Fruit fly (Drosophila melanogaster): Measurements from ENCODE around the gene dally.

dally gene

DNA sequence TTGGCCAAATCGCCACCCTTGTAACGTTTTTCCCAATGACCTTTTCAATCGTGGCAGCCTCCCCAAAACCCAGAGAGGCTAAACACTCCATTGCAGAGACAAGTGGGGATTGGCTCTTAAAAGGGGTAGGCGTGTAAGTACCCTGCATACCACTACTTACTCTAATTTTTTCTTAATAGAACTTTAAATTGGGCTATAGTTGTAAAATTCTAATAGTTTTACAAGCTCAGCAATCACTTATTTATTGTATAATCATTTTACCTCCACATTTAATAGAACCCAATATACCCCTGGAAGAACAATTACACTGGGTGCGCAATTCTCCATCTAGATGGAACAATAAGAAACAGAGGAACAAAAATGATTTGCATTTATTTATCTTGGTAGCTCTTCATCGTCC lies 14.5 kb downstream of the dally start:
- no peak for TF ChIP-seq Myc (optimal IDR thresholded peaks at IDR 0.05)
- TF ChIP-seq insv (optimal IDR thresholded peaks at IDR 0.05), result no peak
- TF ChIP-seq h (optimal IDR thresholded peaks at IDR 0.05), result no peak
- no peak for TF ChIP-seq psq (optimal IDR thresholded peaks at IDR 0.05)
- TF ChIP-seq ttk (optimal IDR thresholded peaks at IDR 0.05), result no peak
- no peak for TF ChIP-seq Sin3A (optimal IDR thresholded peaks at IDR 0.05)

DNA sequence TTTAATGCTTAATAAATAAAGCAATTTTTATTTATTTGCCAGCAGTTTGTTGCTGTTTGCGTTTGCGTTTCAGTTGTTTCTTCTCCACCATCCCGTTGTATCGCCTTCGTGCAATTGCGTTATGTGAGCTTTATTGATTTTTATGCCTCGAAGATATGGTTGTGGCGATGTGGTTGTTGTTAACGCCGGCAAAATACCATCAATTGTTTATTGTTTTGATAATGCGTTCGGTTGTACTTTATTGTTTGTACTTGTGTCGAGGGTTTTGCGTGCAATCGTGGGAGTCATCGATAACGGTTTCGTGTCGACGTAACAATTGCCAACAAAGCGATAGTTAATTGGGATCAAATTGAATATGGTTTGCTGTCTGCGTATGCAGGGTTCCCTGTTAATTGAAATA lies 15.1 kb downstream of the dally start:
- TF ChIP-seq Sin3A (optimal IDR thresholded peaks at IDR 0.05) (no peak), insv (optimal IDR thresholded peaks at IDR 0.05) (no peak), Myc (optimal IDR thresholded peaks at IDR 0.05) (no peak), h (optimal IDR thresholded peaks at IDR 0.05) (no peak), psq (optimal IDR thresholded peaks at IDR 0.05) (no peak), ttk (optimal IDR thresholded peaks at IDR 0.05) (no peak)

DNA sequence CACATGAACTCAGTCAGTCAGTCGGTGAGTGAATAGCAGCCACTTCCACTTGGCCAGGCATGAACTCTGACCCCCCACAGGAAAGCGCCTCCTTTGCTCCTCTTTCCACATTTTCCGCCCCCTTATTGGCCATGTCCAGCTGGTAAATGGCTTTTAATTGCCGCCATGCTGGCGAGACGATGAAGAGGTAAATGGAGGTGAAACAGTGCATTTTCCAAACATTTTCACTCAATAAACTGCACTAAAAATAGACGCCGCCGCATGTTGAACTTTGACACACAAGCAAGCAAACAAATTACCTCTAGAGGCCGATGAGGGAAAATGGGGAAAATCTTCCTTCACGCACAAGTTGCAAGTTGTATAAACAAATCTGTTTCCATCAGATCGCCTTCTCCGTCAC lies 22.5 kb downstream of the dally start:
- TF ChIP-seq Myc (optimal IDR thresholded peaks at IDR 0.05) (no peak), h (optimal IDR thresholded peaks at IDR 0.05) (no peak), Sin3A (optimal IDR thresholded peaks at IDR 0.05) (no peak), insv (optimal IDR thresholded peaks at IDR 0.05) (no peak), psq (optimal IDR thresholded peaks at IDR 0.05) (no peak), ttk (optimal IDR thresholded peaks at IDR 0.05) (no peak)

DNA sequence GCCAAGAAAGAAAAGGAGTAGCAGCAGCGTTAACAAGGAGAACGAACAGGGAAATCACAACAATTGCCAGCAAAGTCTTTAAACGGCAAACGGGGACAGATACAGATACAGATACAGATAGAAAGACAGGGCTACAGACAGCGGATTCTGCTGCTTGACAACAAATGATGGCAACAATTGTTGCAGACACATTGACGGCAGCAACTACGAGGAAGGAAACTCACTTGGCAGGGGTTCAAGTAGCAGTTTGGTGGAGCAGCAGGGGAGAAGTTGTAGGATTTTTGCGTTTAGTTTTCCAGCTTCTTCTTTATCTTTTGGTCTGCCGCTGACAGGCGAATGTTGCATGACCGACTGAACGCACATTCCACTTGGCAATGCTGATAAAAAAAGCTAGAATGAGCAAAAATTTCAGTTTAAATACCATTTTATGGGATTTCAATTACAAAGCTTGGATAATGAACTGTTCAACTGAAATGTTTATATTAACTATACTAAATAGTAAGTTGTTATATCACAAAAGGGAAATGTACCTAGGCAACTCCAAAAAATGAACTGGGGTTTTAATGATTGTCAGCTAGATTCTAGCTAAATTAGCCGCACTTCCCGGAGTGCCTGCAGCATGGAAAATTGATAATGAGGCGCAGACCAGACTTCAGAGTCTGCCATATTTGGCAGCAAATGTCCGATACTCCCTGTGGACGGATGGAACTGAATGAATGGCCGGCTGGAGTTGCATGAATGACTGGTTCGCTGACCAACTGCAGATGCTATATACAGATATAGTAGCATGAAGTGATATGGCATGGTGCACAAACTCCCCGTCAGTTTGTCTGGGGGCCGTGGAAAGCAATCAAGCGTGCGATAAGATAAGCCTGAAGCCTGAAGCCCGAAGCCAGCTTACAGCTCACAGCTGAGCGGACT lies 23.7 kb downstream of the dally start:
- no peak for TF ChIP-seq psq (optimal IDR thresholded peaks at IDR 0.05)
- no peak for TF ChIP-seq ttk (optimal IDR thresholded peaks at IDR 0.05)
- TF ChIP-seq h (optimal IDR thresholded peaks at IDR 0.05), result no peak
- TF ChIP-seq Sin3A (optimal IDR thresholded peaks at IDR 0.05), result no peak
- no peak for TF ChIP-seq Myc (optimal IDR thresholded peaks at IDR 0.05)
- no peak for TF ChIP-seq insv (optimal IDR thresholded peaks at IDR 0.05)

DNA sequence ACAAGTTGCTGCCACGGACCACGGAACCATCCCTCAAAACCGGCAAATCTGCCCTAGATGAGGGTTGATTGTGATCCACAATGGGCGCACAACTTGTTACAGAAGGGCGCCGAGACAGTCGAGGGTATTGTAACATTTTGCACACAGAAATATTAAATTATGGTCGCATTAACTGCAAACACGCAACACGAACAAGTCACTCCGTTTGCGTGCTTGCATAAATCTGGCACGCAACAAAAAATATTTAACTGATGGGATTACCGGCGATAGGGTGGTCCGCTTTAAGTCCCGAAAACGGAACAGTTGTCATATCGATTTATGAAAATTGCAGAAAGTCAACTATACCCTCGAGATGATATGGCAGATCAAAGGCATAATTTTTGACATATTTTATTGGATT lies 24.6 kb downstream of the dally start:
- TF ChIP-seq psq (optimal IDR thresholded peaks at IDR 0.05) (no peak), insv (optimal IDR thresholded peaks at IDR 0.05) (no peak), ttk (optimal IDR thresholded peaks at IDR 0.05) (no peak), h (optimal IDR thresholded peaks at IDR 0.05) (no peak), Myc (optimal IDR thresholded peaks at IDR 0.05) (no peak), Sin3A (optimal IDR thresholded peaks at IDR 0.05) (no peak)

DNA sequence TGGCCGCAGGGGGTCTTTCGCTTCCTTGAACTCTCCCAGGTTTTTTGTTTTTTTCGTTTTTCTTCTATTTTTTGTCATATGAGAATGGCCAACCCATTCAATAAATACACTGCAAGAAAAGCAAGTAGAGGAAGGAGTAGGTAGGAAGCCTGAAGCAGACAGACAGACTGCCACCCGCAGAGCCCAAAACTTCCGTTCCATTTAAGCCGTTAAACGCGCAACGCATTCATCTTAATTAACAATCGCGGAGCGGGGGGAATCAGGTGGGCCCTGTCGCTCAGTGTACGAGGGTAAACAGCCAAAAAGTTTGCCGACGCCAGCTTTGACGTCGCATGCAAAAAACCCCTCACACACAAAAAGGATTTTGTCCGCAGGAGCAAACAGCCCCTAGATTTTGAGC lies 25.6 kb downstream of the dally start:
- no peak for TF ChIP-seq ttk (optimal IDR thresholded peaks at IDR 0.05)
- no peak for TF ChIP-seq h (optimal IDR thresholded peaks at IDR 0.05)
- no peak for TF ChIP-seq Myc (optimal IDR thresholded peaks at IDR 0.05)
- TF ChIP-seq Sin3A (optimal IDR thresholded peaks at IDR 0.05), result no peak
- TF ChIP-seq psq (optimal IDR thresholded peaks at IDR 0.05), result no peak
- no peak for TF ChIP-seq insv (optimal IDR thresholded peaks at IDR 0.05)

DNA sequence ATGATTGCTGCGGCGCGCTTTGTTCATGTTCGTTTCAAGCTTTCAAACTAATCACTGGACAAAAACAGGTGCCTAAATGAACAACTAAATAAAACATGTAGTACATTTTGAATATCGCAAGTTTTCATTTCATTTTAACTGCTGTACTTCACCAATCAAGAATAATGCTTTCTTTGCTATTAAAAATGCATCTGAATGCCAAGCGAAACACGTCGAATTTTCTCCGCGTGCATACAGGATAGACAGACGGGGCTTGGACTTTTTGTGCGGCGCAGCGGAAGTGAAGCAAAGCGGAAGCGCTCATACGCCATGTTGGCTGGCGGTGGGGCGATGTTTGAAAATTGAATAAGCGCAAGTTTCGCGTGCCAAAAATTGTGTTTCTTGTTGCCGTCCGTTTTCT lies 26.1 kb downstream of the dally start:
- no peak for TF ChIP-seq psq (optimal IDR thresholded peaks at IDR 0.05)
- TF ChIP-seq Sin3A (optimal IDR thresholded peaks at IDR 0.05), result no peak
- no peak for TF ChIP-seq Myc (optimal IDR thresholded peaks at IDR 0.05)
- TF ChIP-seq insv (optimal IDR thresholded peaks at IDR 0.05), result no peak
- TF ChIP-seq ttk (optimal IDR thresholded peaks at IDR 0.05), result no peak
- no peak for TF ChIP-seq h (optimal IDR thresholded peaks at IDR 0.05)

DNA sequence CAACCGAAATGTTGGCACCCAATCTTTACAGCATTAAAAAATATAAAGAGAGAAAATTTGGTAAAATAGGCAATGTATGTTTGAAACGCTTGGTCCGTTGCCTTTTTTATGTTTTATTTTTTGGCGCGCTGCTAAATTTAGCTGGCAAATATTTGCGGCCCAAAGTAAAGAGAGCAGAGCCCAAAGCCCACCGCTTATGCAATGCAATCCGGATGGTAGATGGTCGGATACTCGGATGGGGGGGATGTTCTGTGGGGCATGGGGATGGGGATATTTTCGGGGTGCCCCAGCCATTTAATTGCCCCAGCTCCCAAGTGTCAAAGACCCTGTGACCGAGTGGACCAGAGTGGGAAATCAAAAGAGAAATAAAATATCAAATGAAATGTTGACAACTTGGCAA lies 28.0 kb downstream of the dally start:
- TF ChIP-seq insv (optimal IDR thresholded peaks at IDR 0.05) (no peak), Myc (optimal IDR thresholded peaks at IDR 0.05) (no peak), ttk (optimal IDR thresholded peaks at IDR 0.05) (no peak), Sin3A (optimal IDR thresholded peaks at IDR 0.05) (no peak), h (optimal IDR thresholded peaks at IDR 0.05) (no peak), psq (optimal IDR thresholded peaks at IDR 0.05) (no peak)

DNA sequence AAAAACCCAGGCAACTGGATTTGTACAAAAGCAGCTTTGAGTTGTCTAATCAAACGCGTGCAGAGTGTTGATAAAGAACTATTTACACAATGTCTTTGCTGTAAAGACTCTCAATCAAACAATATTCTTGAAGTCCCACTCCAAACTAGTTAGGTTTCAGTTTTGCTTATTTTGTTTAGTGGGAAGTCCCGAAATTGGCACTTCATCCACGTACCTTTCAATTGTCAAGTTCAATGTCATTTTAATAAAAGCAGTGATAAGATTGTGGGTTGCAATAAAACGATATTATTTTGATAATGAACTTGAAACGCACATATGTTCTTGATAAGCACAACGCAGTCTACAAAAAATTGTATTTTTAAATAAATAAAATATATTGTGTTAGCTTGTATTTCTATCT lies 29.6 kb downstream of the dally start:
- no peak for TF ChIP-seq ttk (optimal IDR thresholded peaks at IDR 0.05)
- no peak for TF ChIP-seq h (optimal IDR thresholded peaks at IDR 0.05)
- no peak for TF ChIP-seq insv (optimal IDR thresholded peaks at IDR 0.05)
- no peak for TF ChIP-seq psq (optimal IDR thresholded peaks at IDR 0.05)
- no peak for TF ChIP-seq Myc (optimal IDR thresholded peaks at IDR 0.05)
- TF ChIP-seq Sin3A (optimal IDR thresholded peaks at IDR 0.05), result no peak

DNA sequence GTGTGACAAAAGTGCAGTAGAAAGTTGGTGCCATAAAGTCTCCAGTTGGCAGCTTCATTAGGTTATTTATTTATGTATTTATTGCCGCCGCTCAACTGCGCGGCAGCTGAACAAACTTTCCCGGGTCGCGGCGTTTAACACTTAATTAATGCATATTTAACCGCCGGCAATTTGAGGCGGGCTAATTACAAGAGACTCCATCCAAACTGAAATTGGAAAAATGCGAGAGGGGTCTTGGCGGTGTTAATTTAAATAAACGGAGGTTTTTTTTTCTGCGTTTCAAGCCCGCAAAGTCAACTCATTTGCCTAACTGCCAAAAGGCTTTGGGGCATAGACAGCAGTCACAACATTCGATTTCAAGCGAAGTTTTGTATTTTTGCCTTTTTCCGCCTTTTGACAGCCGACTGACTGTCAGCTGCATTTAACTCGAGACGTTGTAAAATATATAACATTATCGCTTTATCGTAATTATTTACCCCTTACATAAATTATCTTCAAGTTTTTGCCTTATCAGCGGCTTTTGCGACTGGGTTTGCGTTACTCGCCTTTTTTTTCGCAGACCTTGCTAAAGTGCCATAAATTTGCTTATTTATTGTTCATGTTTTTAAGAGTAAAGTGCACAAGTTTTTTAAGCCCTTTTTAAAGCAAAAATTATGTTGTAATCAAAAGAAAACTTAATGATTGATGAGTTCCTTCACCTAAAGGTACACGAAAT lies 30.5 kb downstream of the dally start:
- TF ChIP-seq h (optimal IDR thresholded peaks at IDR 0.05), result no peak
- no peak for TF ChIP-seq psq (optimal IDR thresholded peaks at IDR 0.05)
- TF ChIP-seq Sin3A (optimal IDR thresholded peaks at IDR 0.05), result no peak
- no peak for TF ChIP-seq Myc (optimal IDR thresholded peaks at IDR 0.05)
- no peak for TF ChIP-seq insv (optimal IDR thresholded peaks at IDR 0.05)
- TF ChIP-seq ttk (optimal IDR thresholded peaks at IDR 0.05), result no peak

DNA sequence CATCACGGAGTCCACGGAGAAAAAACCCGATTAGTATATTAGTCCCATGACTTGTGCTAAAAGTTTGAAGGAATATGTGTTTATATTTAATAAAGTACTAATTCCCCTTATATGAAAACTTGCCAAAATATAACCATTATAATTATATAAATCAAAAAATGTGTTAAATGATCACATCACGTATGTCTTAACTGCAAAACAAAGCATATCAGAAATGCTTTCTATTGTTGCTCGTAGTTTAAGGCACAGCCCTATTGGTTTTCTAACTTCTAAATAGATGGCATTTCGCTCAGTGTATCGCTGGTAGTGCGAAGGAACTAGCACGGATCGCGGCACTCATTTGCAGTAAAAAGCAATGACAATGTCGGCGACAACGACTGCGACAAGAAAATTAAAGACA lies 32.6 kb downstream of the dally start:
- no peak for TF ChIP-seq Sin3A (optimal IDR thresholded peaks at IDR 0.05)
- no peak for TF ChIP-seq insv (optimal IDR thresholded peaks at IDR 0.05)
- no peak for TF ChIP-seq h (optimal IDR thresholded peaks at IDR 0.05)
- no peak for TF ChIP-seq psq (optimal IDR thresholded peaks at IDR 0.05)
- no peak for TF ChIP-seq Myc (optimal IDR thresholded peaks at IDR 0.05)
- no peak for TF ChIP-seq ttk (optimal IDR thresholded peaks at IDR 0.05)

DNA sequence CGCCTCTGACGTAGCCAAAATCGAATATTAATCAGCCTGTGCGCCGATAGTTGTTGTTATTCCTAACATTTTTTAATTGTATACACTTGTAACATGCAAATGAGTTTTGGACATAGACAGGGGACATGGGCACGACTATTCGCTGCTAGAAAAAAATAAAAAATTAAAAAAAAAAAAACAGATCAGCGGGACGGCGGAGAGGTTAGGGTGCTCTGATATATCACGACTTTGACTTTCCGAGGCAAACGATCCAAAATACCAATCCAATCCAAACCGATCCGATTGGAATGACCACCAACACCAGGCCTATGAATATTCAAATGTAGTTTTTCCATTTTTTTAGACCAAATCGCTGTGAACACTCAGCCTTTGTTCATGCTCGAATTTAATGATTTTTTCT lies 33.4 kb downstream of the dally start:
- TF ChIP-seq Sin3A (optimal IDR thresholded peaks at IDR 0.05) (no peak), ttk (optimal IDR thresholded peaks at IDR 0.05) (no peak), h (optimal IDR thresholded peaks at IDR 0.05) (no peak), insv (optimal IDR thresholded peaks at IDR 0.05) (no peak), Myc (optimal IDR thresholded peaks at IDR 0.05) (no peak), psq (optimal IDR thresholded peaks at IDR 0.05) (no peak)

Measured in Kc167 (cell line).